Worm (Caenorhabditis elegans): ENCODE data around the gene Y105C5B.8.

Y105C5B.8 gene

ce11 chrIV:15906059-15906632 is 20.5 kb downstream of the Y105C5B.8 start, which contains the start of gene srv-15:
srv-15 (plus strand) TSS chrIV:15906582.
- TF ChIP-seq B0310.2 (tag; optimal IDR thresholded peaks at IDR 0.05) (no peak), hmbx-1 (tag; optimal IDR thresholded peaks at IDR 0.05) (no peak), F13C5.2 (tag; optimal IDR thresholded peaks at IDR 0.05) (no peak), tbx-37 (GFP tag; conservative IDR thresholded peaks at IDR 0.05) (no peak), hnd-1 (tag; optimal IDR thresholded peaks at IDR 0.05) (no peak), tbx-11 (GFP tag; IDR thresholded peaks at IDR 0.05) (no peak), ets-7 (tag; optimal IDR thresholded peaks at IDR 0.05) (no peak), ama-1 (optimal IDR thresholded peaks at IDR 0.05) (no peak), hmg-4 (GFP tag; optimal IDR thresholded peaks at IDR 0.05) (no peak), ceh-36 (tag; optimal IDR thresholded peaks at IDR 0.05) (no peak), sea-1 (GFP tag; conservative IDR thresholded peaks at IDR 0.05) (no peak), ceh-13 (GFP tag; optimal IDR thresholded peaks at IDR 0.05) (no peak), pes-1 (GFP tag; IDR thresholded peaks at IDR 0.05) (no peak), tra-4 (tag; optimal IDR thresholded peaks at IDR 0.05) (no peak), flt-1 (GFP tag; IDR thresholded peaks at IDR 0.05) (no peak), scrt-1 (GFP tag; IDR thresholded peaks at IDR 0.05) (no peak), aly-1 (tag; optimal IDR thresholded peaks at IDR 0.05) (no peak)

DNA sequence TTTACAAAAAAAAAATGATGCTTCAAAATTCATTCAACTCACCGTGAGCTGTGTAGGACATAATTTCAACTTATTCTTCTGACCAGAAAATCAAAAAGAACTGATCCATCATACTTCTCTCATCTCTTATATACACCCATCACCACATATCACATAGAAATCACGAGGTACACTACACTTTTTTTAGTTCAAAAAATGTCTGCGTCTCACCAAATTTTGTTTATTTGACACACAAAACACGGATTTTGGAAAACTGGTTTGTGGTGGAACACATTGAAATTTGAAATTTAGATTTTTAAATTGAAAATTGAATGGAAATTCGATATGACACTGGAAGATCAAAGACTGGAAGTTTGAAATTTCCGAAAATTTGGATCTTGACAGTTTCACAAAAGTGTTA is 25.5 kb downstream of the Y105C5B.8 start, which contains the start of gene Y105C5B.5:
Gene Y105C5B.5 (minus strand): TSS at position 103 of the 400 bp plus-strand sequence.
- TF ChIP-seq hnd-1 (tag; optimal IDR thresholded peaks at IDR 0.05) (no peak), ets-7 (tag; optimal IDR thresholded peaks at IDR 0.05) (no peak), ama-1 (optimal IDR thresholded peaks at IDR 0.05) (no peak), tra-4 (tag; optimal IDR thresholded peaks at IDR 0.05) (no peak), pes-1 (GFP tag; IDR thresholded peaks at IDR 0.05) (no peak), flt-1 (GFP tag; IDR thresholded peaks at IDR 0.05) (no peak), ceh-36 (tag; optimal IDR thresholded peaks at IDR 0.05) (no peak), hmbx-1 (tag; optimal IDR thresholded peaks at IDR 0.05) (no peak)

ce11 chrIV:15900158-15900557 is 26.5 kb downstream of the Y105C5B.8 start:
- no peak for TF ChIP-seq tbx-37 (GFP tag; conservative IDR thresholded peaks at IDR 0.05)
- TF ChIP-seq pes-1 (GFP tag; IDR thresholded peaks at IDR 0.05) = no peak
- no peak for TF ChIP-seq flt-1 (GFP tag; IDR thresholded peaks at IDR 0.05)
- TF ChIP-seq hmg-4 (GFP tag; optimal IDR thresholded peaks at IDR 0.05) = no peak
- TF ChIP-seq B0310.2 (tag; optimal IDR thresholded peaks at IDR 0.05) = no peak
- no peak for TF ChIP-seq hmbx-1 (tag; optimal IDR thresholded peaks at IDR 0.05)
- TF ChIP-seq hnd-1 (tag; optimal IDR thresholded peaks at IDR 0.05) = no peak
- TF ChIP-seq tra-4 (tag; optimal IDR thresholded peaks at IDR 0.05) = no peak
- no peak for TF ChIP-seq tbx-11 (GFP tag; IDR thresholded peaks at IDR 0.05)
- no peak for TF ChIP-seq ceh-13 (GFP tag; optimal IDR thresholded peaks at IDR 0.05)
- no peak for TF ChIP-seq ets-7 (tag; optimal IDR thresholded peaks at IDR 0.05)

ce11 chrIV:15895861-15896260 is 30.8 kb downstream of the Y105C5B.8 start:
- TF ChIP-seq tbx-37 (GFP tag; conservative IDR thresholded peaks at IDR 0.05) (peak; percentile 76), flt-1 (GFP tag; IDR thresholded peaks at IDR 0.05) (peak; percentile 93), pes-1 (GFP tag; IDR thresholded peaks at IDR 0.05) (peak; percentile 93)

ce11 chrIV:15894819-15895218 is 31.8 kb downstream of the Y105C5B.8 start:
- TF ChIP-seq hnd-1 (tag; optimal IDR thresholded peaks at IDR 0.05) (no peak), pes-1 (GFP tag; IDR thresholded peaks at IDR 0.05) (no peak), scrt-1 (GFP tag; IDR thresholded peaks at IDR 0.05) (no peak), B0310.2 (tag; optimal IDR thresholded peaks at IDR 0.05) (no peak)

ce11 chrIV:15894133-15894532 is 32.5 kb downstream of the Y105C5B.8 start, which contains the start of gene srv-14:
srv-14 (minus strand) TSS chrIV:15894233.
- no peak for TF ChIP-seq F13C5.2 (tag; optimal IDR thresholded peaks at IDR 0.05)
- TF ChIP-seq hmbx-1 (tag; optimal IDR thresholded peaks at IDR 0.05) = no peak
- no peak for TF ChIP-seq tbx-37 (GFP tag; conservative IDR thresholded peaks at IDR 0.05)
- TF ChIP-seq hnd-1 (tag; optimal IDR thresholded peaks at IDR 0.05) = no peak
- TF ChIP-seq flt-1 (GFP tag; IDR thresholded peaks at IDR 0.05) = no peak
- TF ChIP-seq ets-7 (tag; optimal IDR thresholded peaks at IDR 0.05) = no peak
- no peak for TF ChIP-seq ama-1 (optimal IDR thresholded peaks at IDR 0.05)
- TF ChIP-seq ceh-13 (GFP tag; optimal IDR thresholded peaks at IDR 0.05) = no peak
- TF ChIP-seq aly-1 (tag; optimal IDR thresholded peaks at IDR 0.05) = no peak
- no peak for TF ChIP-seq pes-1 (GFP tag; IDR thresholded peaks at IDR 0.05)
- TF ChIP-seq hmg-4 (GFP tag; optimal IDR thresholded peaks at IDR 0.05) = no peak
- TF ChIP-seq tbx-11 (GFP tag; IDR thresholded peaks at IDR 0.05) = no peak

DNA sequence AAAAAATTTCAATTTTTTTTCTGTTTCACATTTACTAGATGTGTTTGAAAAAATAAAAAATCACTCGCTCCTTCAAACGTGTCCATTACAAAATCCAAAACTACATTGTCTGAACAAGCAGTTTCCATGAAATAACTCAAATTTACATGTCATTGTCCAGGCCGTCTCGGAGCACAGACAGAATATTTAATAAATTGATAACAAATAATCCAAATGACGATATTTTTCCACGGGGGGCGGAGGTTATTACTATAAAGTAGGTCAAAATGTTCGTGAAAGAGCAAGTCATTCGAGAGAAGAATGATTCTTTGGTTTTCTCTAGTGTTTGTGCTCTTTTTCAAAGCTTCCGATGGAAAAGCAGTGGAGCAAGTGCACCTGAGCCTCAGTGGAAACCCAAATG is 42.7 kb downstream of the Y105C5B.8 start, which contains the start of gene Y105C5B.3:
Gene Y105C5B.3 (plus strand): TSS at position 301 of the 400 bp plus-strand sequence.
- TF ChIP-seq hnd-1 (tag; optimal IDR thresholded peaks at IDR 0.05) = no peak
- TF ChIP-seq tbx-11 (GFP tag; IDR thresholded peaks at IDR 0.05) = no peak
- TF ChIP-seq F13C5.2 (tag; optimal IDR thresholded peaks at IDR 0.05) = no peak
- TF ChIP-seq ama-1 (optimal IDR thresholded peaks at IDR 0.05) = no peak

ce11 chrIV:15880114-15880513 is 46.5 kb downstream of the Y105C5B.8 start:
- TF ChIP-seq ets-7 (tag; optimal IDR thresholded peaks at IDR 0.05) (no peak), F13C5.2 (tag; optimal IDR thresholded peaks at IDR 0.05) (no peak), hnd-1 (tag; optimal IDR thresholded peaks at IDR 0.05) (no peak), flt-1 (GFP tag; IDR thresholded peaks at IDR 0.05) (no peak), hmbx-1 (tag; optimal IDR thresholded peaks at IDR 0.05) (no peak), pes-1 (GFP tag; IDR thresholded peaks at IDR 0.05) (no peak), tbx-11 (GFP tag; IDR thresholded peaks at IDR 0.05) (no peak), scrt-1 (GFP tag; IDR thresholded peaks at IDR 0.05) (no peak), tbx-37 (GFP tag; conservative IDR thresholded peaks at IDR 0.05) (no peak), ceh-36 (tag; optimal IDR thresholded peaks at IDR 0.05) (no peak), ama-1 (optimal IDR thresholded peaks at IDR 0.05) (no peak), tra-4 (tag; optimal IDR thresholded peaks at IDR 0.05) (no peak), ceh-13 (GFP tag; optimal IDR thresholded peaks at IDR 0.05) (no peak), sea-1 (GFP tag; conservative IDR thresholded peaks at IDR 0.05) (no peak), aly-1 (tag; optimal IDR thresholded peaks at IDR 0.05) (no peak), B0310.2 (tag; optimal IDR thresholded peaks at IDR 0.05) (no peak), hmg-4 (GFP tag; optimal IDR thresholded peaks at IDR 0.05) (no peak)
